Worm (Caenorhabditis elegans) whole organism, young adult: ENCODE data around the gene him-18.

Experiments used
- B0336.3 ChIP-seq: fragments of 200-800 bp; sonication (Bioruptor generic); IDR thresholded peaks from 2 replicates; pipeline ENCODE4 v1.3.6; 2022; ENCODE audit warnings: missing genetic modification characterization, missing compliant biosample characterization
- D2030.7 ChIP-seq: fragments of 200-800 bp; sonication (Bioruptor generic); IDR thresholded peaks from 2 replicates; pipeline ENCODE4 v1.3.6; 2022; ENCODE audit warnings: missing genetic modification reagents, missing genetic modification characterization, missing compliant biosample characterization
- F33H1.4 ChIP-seq: fragments of 200-800 bp; sonication (Bioruptor generic); IDR thresholded peaks from 2 replicates; pipeline ENCODE4 v1.3.6; 2022; ENCODE audit warnings: missing genetic modification reagents, missing genetic modification characterization, missing compliant biosample characterization
- F37B4.10 ChIP-seq: fragments of 200-800 bp; sonication (Bioruptor generic); IDR thresholded peaks from 2 replicates; pipeline ENCODE4 v1.3.6; 2022; ENCODE audit warnings: missing genetic modification characterization, missing compliant biosample characterization
- F49E8.2 ChIP-seq: sonication (generic microtip); optimal IDR thresholded peaks from 3 replicates; lab custom pipeline; 2017; ENCODE audit warnings: missing genetic modification characterization, mild to moderate bottlenecking, missing compliant biosample characterization, antibody characterized with exemption, moderate library complexity; ENCODE audit not compliant: insufficient read depth
- F55B11.4 ChIP-seq: sonication (generic microtip); optimal IDR thresholded peaks from 2 replicates; lab custom pipeline; 2016; ENCODE audit warnings: missing compliant biosample characterization, missing genetic modification characterization, borderline replicate concordance; ENCODE audit not compliant: insufficient read depth
- K11D2.4 ChIP-seq: fragments of 200-800 bp; sonication (Bioruptor generic); IDR thresholded peaks from 2 replicates; pipeline ENCODE4 v1.3.6; 2022; ENCODE audit warnings: missing genetic modification reagents, missing genetic modification characterization, missing compliant biosample characterization
- K12H6.12 ChIP-seq: fragments of 200-800 bp; sonication (Bioruptor generic); optimal IDR thresholded peaks from 2 replicates; lab custom pipeline; 2018; ENCODE audit warnings: mild to moderate bottlenecking, missing genetic modification characterization, missing compliant biosample characterization
- Y67H2A.10 ChIP-seq: fragments of 200-800 bp; sonication (Bioruptor generic); conservative IDR thresholded peaks from 2 replicates; pipeline ENCODE4 v1.3.6; 2022; ENCODE audit warnings: missing genetic modification reagents, missing genetic modification characterization, missing compliant biosample characterization
- ama-1 ChIP-seq, 3 experiments: fragments of 150-350 bp in 1 of 3; sonication (generic microtip) in 2 of 3; optimal IDR thresholded peaks; 2 replicates each; lab custom pipeline; 2014 to 2018; ENCODE audit warnings: missing biosample characterization in 2 of 3, missing genetic modification characterization in 2 of 3, missing genetic modification reagents in 2 of 3
- aptf-2 ChIP-seq: fragments of 200-800 bp; sonication (Bioruptor generic); conservative IDR thresholded peaks from 2 replicates; pipeline ENCODE4 v1.3.6; 2022; ENCODE audit warnings: missing genetic modification reagents, missing genetic modification characterization, missing compliant biosample characterization
- aptf-3 ChIP-seq: fragments of 200-800 bp; sonication (Bioruptor generic); IDR thresholded peaks from 2 replicates; pipeline ENCODE4 v1.3.6; 2022; ENCODE audit warnings: missing genetic modification characterization, missing compliant biosample characterization
- attf-3 ChIP-seq: fragments of 200-800 bp; sonication (Bioruptor generic); conservative IDR thresholded peaks from 2 replicates; pipeline ENCODE4 v1.3.6; 2022; ENCODE audit warnings: missing genetic modification reagents, missing genetic modification characterization, missing compliant biosample characterization
- cebp-2 ChIP-seq: fragments of 200-800 bp; sonication (Bioruptor generic); IDR thresholded peaks from 2 replicates; pipeline ENCODE4 v1.3.6; 2022; ENCODE audit warnings: missing genetic modification characterization, missing compliant biosample characterization
- ceh-100 ChIP-seq: fragments of 200-800 bp; sonication (Bioruptor generic); IDR thresholded peaks from 2 replicates; pipeline ENCODE4 v1.3.6; 2022; ENCODE audit warnings: missing genetic modification reagents, missing genetic modification characterization, missing compliant biosample characterization
- dox-1 ChIP-seq: fragments of 200-800 bp; sonication (Bioruptor generic); IDR thresholded peaks from 2 replicates; pipeline ENCODE4 v1.3.6; 2022; ENCODE audit warnings: missing genetic modification reagents, missing genetic modification characterization, missing compliant biosample characterization
- dpff-1 ChIP-seq: sonication (generic microtip); optimal IDR thresholded peaks from 2 replicates; lab custom pipeline; 2017; ENCODE audit warnings: mild to moderate bottlenecking, missing genetic modification characterization, missing compliant biosample characterization
- efl-1 ChIP-seq: fragments of 150-350 bp; optimal IDR thresholded peaks from 2 replicates; lab custom pipeline; 2014; ENCODE audit warnings: missing biosample characterization, missing genetic modification reagents, missing genetic modification characterization
- ekl-4 ChIP-seq: fragments of 200-800 bp; sonication (Bioruptor generic); IDR thresholded peaks from 2 replicates; pipeline ENCODE4 v1.3.6; 2022; ENCODE audit warnings: missing genetic modification reagents, missing genetic modification characterization, missing compliant biosample characterization
- fkh-3 ChIP-seq: sonication (generic microtip); optimal IDR thresholded peaks from 2 replicates; lab custom pipeline; 2016; ENCODE audit warnings: mild to moderate bottlenecking, missing genetic modification characterization, missing compliant biosample characterization
- hmg-1.2 ChIP-seq: fragments of 200-800 bp; sonication (Bioruptor generic); IDR thresholded peaks from 2 replicates; pipeline ENCODE4 v1.3.6; 2022; ENCODE audit warnings: missing genetic modification reagents, missing genetic modification characterization, missing compliant biosample characterization
- hmg-20 ChIP-seq: fragments of 200-800 bp; sonication (Bioruptor generic); IDR thresholded peaks from 2 replicates; pipeline ENCODE4 v1.3.6; 2022; ENCODE audit warnings: missing genetic modification reagents, missing genetic modification characterization, missing compliant biosample characterization
- hrde-1 ChIP-seq: sonication (generic microtip); optimal IDR thresholded peaks from 2 replicates; lab custom pipeline; 2016; ENCODE audit warnings: missing genetic modification characterization, mild to moderate bottlenecking, missing compliant biosample characterization, moderate library complexity, missing genotype, missing genetic modification reagents, borderline replicate concordance
- lag-1 ChIP-seq: fragments of 200-800 bp; sonication (Bioruptor generic); IDR thresholded peaks from 2 replicates; pipeline ENCODE4 v1.3.6; 2022; ENCODE audit warnings: missing genetic modification reagents, missing genetic modification characterization, missing compliant biosample characterization
- lsl-1 ChIP-seq: fragments of 200-800 bp; sonication (Bioruptor generic); optimal IDR thresholded peaks from 2 replicates; lab custom pipeline; 2018; ENCODE audit warnings: mild to moderate bottlenecking, missing genetic modification characterization, moderate library complexity, missing compliant biosample characterization
- madf-8 ChIP-seq: fragments of 200-800 bp; sonication (Bioruptor generic); conservative IDR thresholded peaks from 2 replicates; pipeline ENCODE4 v1.3.6; 2022; ENCODE audit warnings: missing genetic modification reagents, missing genetic modification characterization, missing compliant biosample characterization
- mcd-1 ChIP-seq: fragments of 200-800 bp; sonication (Bioruptor generic); IDR thresholded peaks from 2 replicates; pipeline ENCODE4 v1.3.6; 2022; ENCODE audit warnings: missing genetic modification reagents, missing genetic modification characterization, missing compliant biosample characterization
- nfya-1 ChIP-seq: sonication (generic microtip); optimal IDR thresholded peaks from 2 replicates; lab custom pipeline; 2017; ENCODE audit warnings: antibody characterized with exemption, missing compliant biosample characterization, missing genetic modification characterization, borderline replicate concordance; ENCODE audit not compliant: insufficient read depth
- nfya-2 ChIP-seq: fragments of 200-800 bp; sonication (Bioruptor generic); IDR thresholded peaks from 2 replicates; pipeline ENCODE4 v1.3.6; 2022; ENCODE audit warnings: missing genetic modification reagents, missing genetic modification characterization, missing compliant biosample characterization
- nhr-120 ChIP-seq: fragments of 200-800 bp; sonication (Bioruptor generic); IDR thresholded peaks from 2 replicates; pipeline ENCODE4 v1.3.6; 2022; ENCODE audit warnings: missing genetic modification characterization, missing compliant biosample characterization
- nhr-179 ChIP-seq: sonication (generic microtip); optimal IDR thresholded peaks from 2 replicates; lab custom pipeline; 2016; ENCODE audit warnings: mild to moderate bottlenecking, missing genetic modification characterization, missing compliant biosample characterization
- nhr-27 ChIP-seq: fragments of 200-800 bp; sonication (Bioruptor generic); optimal IDR thresholded peaks from 2 replicates; lab custom pipeline; 2018; ENCODE audit warnings: mild to moderate bottlenecking, missing genetic modification characterization, moderate library complexity, missing compliant biosample characterization
- nhr-90 ChIP-seq: sonication (generic microtip); optimal IDR thresholded peaks from 2 replicates; lab custom pipeline; 2016; ENCODE audit warnings: missing genotype, mild to moderate bottlenecking, missing genetic modification characterization, missing compliant biosample characterization
- repo-1 ChIP-seq: sonication (generic microtip); optimal IDR thresholded peaks from 2 replicates; lab custom pipeline; 2017; ENCODE audit warnings: mild to moderate bottlenecking, missing genetic modification characterization, missing compliant biosample characterization
- sdz-38 ChIP-seq: sonication (generic microtip); optimal IDR thresholded peaks from 2 replicates; lab custom pipeline; 2016; ENCODE audit warnings: missing genotype, missing genetic modification characterization, missing compliant biosample characterization
- somi-1 ChIP-seq: fragments of 200-800 bp; sonication (Bioruptor generic); optimal IDR thresholded peaks from 2 replicates; lab custom pipeline; 2018; ENCODE audit warnings: mild to moderate bottlenecking, missing genetic modification characterization, missing compliant biosample characterization
- unc-62 ChIP-seq: fragments of 150-350 bp; optimal IDR thresholded peaks from 2 replicates; lab custom pipeline; 2014; ENCODE audit warnings: missing biosample characterization, missing genetic modification reagents, missing genetic modification characterization
- ztf-26 ChIP-seq: sonication (generic microtip); optimal IDR thresholded peaks from 2 replicates; lab custom pipeline; 2017; ENCODE audit warnings: missing genetic modification characterization, missing compliant biosample characterization
- ztf-28 ChIP-seq: fragments of 200-800 bp; sonication (Bioruptor generic); IDR thresholded peaks from 2 replicates; pipeline ENCODE4 v1.3.6; 2022; ENCODE audit warnings: missing genetic modification reagents, missing genetic modification characterization, missing compliant biosample characterization
- ztf-6 ChIP-seq: fragments of 200-800 bp; sonication (Bioruptor generic); IDR thresholded peaks from 2 replicates; pipeline ENCODE4 v1.3.6; 2022; ENCODE audit warnings: missing genetic modification reagents, missing genetic modification characterization, missing compliant biosample characterization

him-18 gene

DNA sequence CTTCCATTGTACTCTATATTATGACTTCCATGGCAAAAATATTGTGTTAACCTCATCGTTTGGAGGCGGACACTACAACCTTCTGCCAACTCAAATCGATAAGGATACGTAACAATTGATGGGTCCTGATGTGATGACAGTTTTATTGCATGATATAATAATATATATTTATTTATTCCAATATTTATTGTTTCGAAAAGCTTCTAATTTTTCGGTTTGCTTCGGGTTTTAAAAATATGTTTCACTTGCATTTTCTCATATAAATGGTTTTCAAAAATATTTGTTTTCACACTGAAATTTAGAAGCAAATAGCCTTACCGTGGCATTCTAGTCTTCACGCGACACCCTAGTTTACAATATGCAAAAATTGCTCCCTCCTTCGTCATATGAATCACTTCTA is 8.3 kb downstream of the him-18 start, which contains the start of gene T04A8.13:
T04A8.13 (plus strand) TSS at position 301 of the 400 bp plus-strand sequence.
- no peak for TF ChIP-seq K11D2.4 (GFP tag; lab: Robert Waterston, UW)
- no peak for TF ChIP-seq sdz-38 (tag; lab: Kevin White, UChicago)
- no peak for TF ChIP-seq dpff-1
- no peak for TF ChIP-seq madf-8 (GFP tag; lab: Robert Waterston, UW)
- TF ChIP-seq attf-3 (GFP tag; lab: Robert Waterston, UW) = no peak
- TF ChIP-seq ztf-6 = no peak
- no peak for TF ChIP-seq aptf-3
- TF ChIP-seq hmg-20 = no peak

DNA sequence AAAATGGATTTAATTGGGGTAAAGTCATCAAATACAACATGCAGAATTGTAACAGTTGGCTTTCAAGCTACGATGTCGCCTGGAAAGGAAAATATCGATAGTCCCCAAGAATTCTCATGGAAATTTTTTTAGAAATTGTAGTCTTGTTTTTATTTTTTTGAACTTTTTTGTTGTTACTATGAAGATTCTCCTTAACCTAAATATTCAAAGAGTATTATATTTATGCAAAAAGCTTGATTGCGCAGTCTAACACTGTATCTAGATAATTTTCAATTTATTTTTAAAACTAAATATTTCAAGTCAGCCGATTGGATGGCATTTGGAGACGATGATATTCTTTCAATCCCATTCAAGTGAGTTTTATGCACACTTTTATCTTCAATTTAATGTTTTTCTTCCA is 9.8 kb downstream of the him-18 start, which contains the start of gene pgap-2:
pgap-2 (plus strand) TSS at position 301 of the 400 bp plus-strand sequence.
- TF ChIP-seq B0336.3 (GFP tag; lab: Robert Waterston, UW) = no peak
- TF ChIP-seq K12H6.12 = no peak
- TF ChIP-seq ztf-26 (tag; lab: Kevin White, UChicago) = no peak
- no peak for TF ChIP-seq Y67H2A.10 (GFP tag; lab: Robert Waterston, UW)
- TF ChIP-seq F49E8.2 = no peak
- TF ChIP-seq nfya-1 (tag; lab: Kevin White, UChicago) = no peak
- no peak for TF ChIP-seq ekl-4 (GFP tag; lab: Robert Waterston, UW)
- TF ChIP-seq hrde-1 = no peak
- no peak for TF ChIP-seq efl-1 (GFP tag; lab: Kevin White, UChicago)
- no peak for TF ChIP-seq nfya-2 (GFP tag; lab: Robert Waterston, UW)
- TF ChIP-seq aptf-3 = no peak
- no peak for TF ChIP-seq madf-8 (GFP tag; lab: Robert Waterston, UW)
- TF ChIP-seq D2030.7 (GFP tag; lab: Robert Waterston, UW) = no peak
- no peak for TF ChIP-seq somi-1 (GFP tag; lab: Kevin White, UChicago)
- TF ChIP-seq nhr-120 = no peak

DNA sequence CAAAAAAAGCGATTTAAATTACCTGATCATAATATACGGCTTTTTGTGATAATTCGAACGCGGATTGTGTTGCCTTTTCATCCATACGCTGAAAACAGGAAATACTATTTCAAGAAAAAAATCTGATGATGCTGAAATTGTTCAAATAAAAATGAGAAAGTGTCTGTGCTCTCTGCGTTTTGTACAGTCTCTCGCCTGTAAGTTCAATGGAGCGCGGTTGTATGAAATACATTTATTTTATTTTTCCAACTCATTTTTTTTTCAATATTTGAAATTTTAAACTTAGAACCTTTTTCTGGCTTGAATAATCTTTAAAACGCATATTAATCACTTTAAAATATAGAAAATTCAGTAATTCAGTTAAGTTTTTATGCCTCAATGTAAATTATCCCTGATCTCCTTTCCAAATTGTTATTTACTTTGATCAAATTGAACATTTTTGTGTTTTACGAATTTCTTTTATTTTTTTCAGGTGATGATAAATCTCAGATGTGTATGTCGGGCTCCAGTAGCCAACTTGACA is 11.0 kb downstream of the him-18 start, which contains the start of the genes clp-2 and mrpl-16:
clp-2 (minus strand) TSS at position 94 of the 523 bp plus-strand sequence.
mrpl-16 (plus strand) TSS at position 473 of the 523 bp plus-strand sequence.
- TF ChIP-seq nhr-90 (tag; lab: Kevin White, UChicago) (no peak), unc-62 (GFP tag; lab: Kevin White, UChicago) (no peak), ceh-100 (GFP tag; lab: Robert Waterston, UW) (no peak), cebp-2 (no peak), ama-1 (optimal IDR thresholded peaks at IDR 0.05; lab: Kevin White, UChicago) (no peak), ama-1 (GFP tag; optimal IDR thresholded peaks at IDR 0.05; lab: Kevin White, UChicago) (no peak), nhr-27 (tag; lab: Kevin White, UChicago) (no peak), aptf-2 (no peak), F55B11.4 (tag; lab: Kevin White, UChicago) (no peak), ztf-28 (GFP tag; lab: Robert Waterston, UW) (no peak), nhr-179 (tag; lab: Kevin White, UChicago) (no peak), repo-1 (tag; lab: Kevin White, UChicago) (no peak), F33H1.4 (peak; percentile 14; the same call in 1 of the 2 replicates), fkh-3 (tag; lab: Kevin White, UChicago) (no peak), hmg-20 (no peak), hmg-1.2 (peak; percentile 96), F37B4.10 (GFP tag; lab: Robert Waterston, UW) (no peak), lag-1 (GFP tag; lab: Robert Waterston, UW) (no peak), lsl-1 (GFP tag; lab: Kevin White, UChicago) (peak; percentile 24), dpff-1 (no peak), mcd-1 (GFP tag; lab: Robert Waterston, UW) (peak; percentile 51; the same call in 1 of the 2 replicates), dox-1 (GFP tag; lab: Robert Waterston, UW) (no peak)
